Worm (Caenorhabditis elegans) whole organism, young adult: ENCODE results near the gene hlh-27.

ENCODE experiments used
- Y56A3A.18 ChIP-seq: fragments of 200-800 bp; sonication (Bioruptor generic); IDR thresholded peaks from 2 replicates; pipeline ENCODE4 v1.3.6; 2022; ENCODE audit warnings: missing genetic modification reagents, missing genetic modification characterization, missing compliant biosample characterization
- ama-1 ChIP-seq, 3 experiments: fragments of 150-350 bp in 1 of 3; sonication (generic microtip) in 2 of 3; optimal IDR thresholded peaks; 2 replicates each; lab custom pipeline; 2014 to 2018; ENCODE audit warnings: missing biosample characterization in 2 of 3, missing genetic modification characterization in 2 of 3, missing genetic modification reagents in 2 of 3
- aptf-3 ChIP-seq: fragments of 200-800 bp; sonication (Bioruptor generic); IDR thresholded peaks from 2 replicates; pipeline ENCODE4 v1.3.6; 2022; ENCODE audit warnings: missing genetic modification characterization, missing compliant biosample characterization
- dpff-1 ChIP-seq: sonication (generic microtip); optimal IDR thresholded peaks from 2 replicates; lab custom pipeline; 2017; ENCODE audit warnings: mild to moderate bottlenecking, missing genetic modification characterization, missing compliant biosample characterization
- ekl-4 ChIP-seq: fragments of 200-800 bp; sonication (Bioruptor generic); IDR thresholded peaks from 2 replicates; pipeline ENCODE4 v1.3.6; 2022; ENCODE audit warnings: missing genetic modification reagents, missing genetic modification characterization, missing compliant biosample characterization
- gei-17 ChIP-seq: fragments of 200-800 bp; sonication (Bioruptor generic); optimal IDR thresholded peaks from 2 replicates; lab custom pipeline; 2018; ENCODE audit warnings: mild to moderate bottlenecking, missing genetic modification characterization, missing compliant biosample characterization
- let-526 ChIP-seq: fragments of 200-800 bp; sonication (Bioruptor generic); IDR thresholded peaks from 2 replicates; pipeline ENCODE4 v1.3.6; 2022; ENCODE audit warnings: missing genetic modification reagents, missing genetic modification characterization, missing compliant biosample characterization
- ztf-18 ChIP-seq: sonication (generic microtip); optimal IDR thresholded peaks from 2 replicates; lab custom pipeline; 2016; ENCODE audit warnings: missing genotype, mild to moderate bottlenecking, missing genetic modification characterization, missing compliant biosample characterization

ce11 chrII:5572082-5572746, 32.2 kb upstream of the hlh-27 start:
- TF ChIP-seq ekl-4 (no peak; the same call in 1 of the 2 replicates), dpff-1 (tag; lab: Kevin White, UChicago) (no peak), let-526 (GFP tag; lab: Robert Waterston, UW) (no peak), ztf-18 (no peak), aptf-3 (GFP tag; lab: Robert Waterston, UW) (no peak), gei-17 (GFP tag; lab: Kevin White, UChicago) (no peak), ama-1 (optimal IDR thresholded peaks at IDR 0.05; lab: Kevin White, UChicago) (peak; percentile 9), ama-1 (GFP tag; optimal IDR thresholded peaks at IDR 0.05; lab: Kevin White, UChicago) (no peak), Y56A3A.18 (GFP tag; lab: Robert Waterston, UW) (no peak)
